Worm (Caenorhabditis elegans): Measurements from ENCODE around the gene F11G11.15.

DNA sequence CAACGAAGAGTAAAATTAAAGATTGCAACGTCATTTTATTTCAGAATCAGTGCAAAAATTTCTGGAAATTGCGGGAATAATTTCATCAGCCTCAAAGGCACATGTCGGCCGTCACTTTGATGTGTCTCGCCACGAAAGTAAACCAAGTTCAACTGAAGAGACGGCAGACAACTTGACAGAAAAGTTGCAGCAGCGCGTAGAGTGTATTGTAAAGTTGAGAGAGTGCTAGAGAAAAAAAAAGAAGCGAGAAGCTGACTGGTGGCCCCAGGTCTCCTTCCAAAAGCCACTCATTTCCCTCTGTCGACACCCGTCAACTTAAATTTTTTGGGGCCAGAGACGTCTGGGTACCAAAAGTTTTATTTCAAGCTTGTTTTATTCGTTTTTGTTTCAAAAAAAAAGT lies 29.6 kb downstream of the F11G11.15 start:
- TF ChIP-seq F13H6.1 (tag; optimal IDR thresholded peaks at IDR 0.05) = peak; percentile 76
- TF ChIP-seq zag-1 (tag; optimal IDR thresholded peaks at IDR 0.05) = peak; percentile 51
- no peak for TF ChIP-seq skn-1 (tag; optimal IDR thresholded peaks at IDR 0.05)
- TF ChIP-seq ceh-82 (tag; optimal IDR thresholded peaks at IDR 0.05) = no peak
- peak; percentile 87 for TF ChIP-seq crh-2 (tag; optimal IDR thresholded peaks at IDR 0.05)
- no peak for TF ChIP-seq ztf-11 (tag; optimal IDR thresholded peaks at IDR 0.05)
- TF ChIP-seq lin-11 (tag; optimal IDR thresholded peaks at IDR 0.05) = peak; percentile 41
- TF ChIP-seq nhr-25 (tag; optimal IDR thresholded peaks at IDR 0.05) = peak; percentile 69
- TF ChIP-seq mbf-1 (tag; optimal IDR thresholded peaks at IDR 0.05) = no peak
